Fruit fly (Drosophila melanogaster): ENCODE measurements around the gene CG9257.

- TF ChIP-seq CG10321 (GFP tag; IDR thresholded peaks at IDR 0.05) (no peak), CG10366 (GFP tag; IDR thresholded peaks at IDR 0.05) (no peak), Bdp1 (GFP tag; optimal IDR thresholded peaks at IDR 0.05) (no peak), ato (GFP tag; IDR thresholded peaks at IDR 0.05; ENCODE audit: partially characterized antibody) (no peak)
Measured at dm6 chr2L:21090958-21091357, 11.6 kb upstream of the CG9257 start, which contains the start of gene CG14397.

Measured in whole organism, embryonic.